Worm (Caenorhabditis elegans) whole organism, L4 larva: ENCODE data around the gene F11C1.1.

ENCODE experiments used
- F10B5.3 ChIP-seq: sonication (generic microtip); optimal IDR thresholded peaks from 2 replicates; lab custom pipeline; 2016; ENCODE audit warnings: mild to moderate bottlenecking, missing genetic modification characterization, missing compliant biosample characterization
- F37D6.2 ChIP-seq: sonication (generic microtip); optimal IDR thresholded peaks from 2 replicates; lab custom pipeline; 2016; ENCODE audit warnings: mild to moderate bottlenecking, missing genetic modification characterization, missing compliant biosample characterization
- R02D3.7 ChIP-seq: fragments of 150-350 bp; sonication (generic microtip); optimal IDR thresholded peaks from 3 replicates; lab custom pipeline; 2014; ENCODE audit warnings: missing biosample characterization, missing genetic modification characterization
- Y105C5A.15 ChIP-seq: fragments of 200-800 bp; sonication (Bioruptor generic); IDR thresholded peaks from 2 replicates; pipeline ENCODE4 v1.3.6; 2022; ENCODE audit warnings: missing genetic modification characterization, missing compliant biosample characterization
- ZK337.2 ChIP-seq: fragments of 200-800 bp; sonication (Bioruptor generic); IDR thresholded peaks from 2 replicates; pipeline ENCODE4 v1.3.6; 2022; ENCODE audit warnings: missing genetic modification reagents, missing genetic modification characterization, missing compliant biosample characterization
- aha-1 ChIP-seq: fragments of 150-350 bp; peaks from one replicate; lab custom pipeline; 2014; ENCODE audit warnings: missing biosample characterization, missing genetic modification characterization
- ceh-32 ChIP-seq: sonication (generic microtip); optimal IDR thresholded peaks from 2 replicates; lab custom pipeline; 2016; ENCODE audit warnings: mild to moderate bottlenecking, missing genetic modification characterization, missing compliant biosample characterization; ENCODE audit not compliant: poor library complexity
- daf-8 ChIP-seq: fragments of 200-800 bp; sonication (Bioruptor generic); IDR thresholded peaks from 2 replicates; pipeline ENCODE4 v1.3.6; 2022; ENCODE audit warnings: missing genetic modification characterization, missing compliant biosample characterization
- egl-27 ChIP-seq: sonication (generic microtip); optimal IDR thresholded peaks from 3 replicates; lab custom pipeline; 2017; ENCODE audit warnings: missing biosample characterization, missing genetic modification reagents, missing genetic modification characterization
- fkh-10 ChIP-seq: fragments of 150-350 bp; optimal IDR thresholded peaks from 2 replicates; lab custom pipeline; 2014; ENCODE audit warnings: missing biosample characterization, missing genetic modification reagents, missing genetic modification characterization
- gei-8 ChIP-seq: fragments of 200-800 bp; sonication (Bioruptor generic); optimal IDR thresholded peaks from 2 replicates; lab custom pipeline; 2018; ENCODE audit warnings: mild to moderate bottlenecking, missing genetic modification characterization, missing compliant biosample characterization
- hlh-30 ChIP-seq: sonication (generic microtip); optimal IDR thresholded peaks from 2 replicates; lab custom pipeline; 2017; ENCODE audit warnings: antibody characterized with exemption, mild to moderate bottlenecking, missing genetic modification characterization, missing compliant biosample characterization; ENCODE audit not compliant: insufficient read depth
- lin-38 ChIP-seq: fragments of 200-800 bp; sonication (Bioruptor generic); IDR thresholded peaks from 2 replicates; pipeline ENCODE4 v1.3.6; 2022; ENCODE audit warnings: missing genetic modification reagents, missing genetic modification characterization, missing compliant biosample characterization
- lin-39 ChIP-seq: fragments of 150-350 bp; optimal IDR thresholded peaks from 2 replicates; lab custom pipeline; 2014; ENCODE audit warnings: missing biosample characterization, missing genetic modification reagents, missing genetic modification characterization
- madf-5 ChIP-seq, 2 experiments: fragments of 200-800 bp; sonication (Bioruptor generic); IDR thresholded peaks; 2 replicates each; pipeline ENCODE4 v1.3.6; 2022; ENCODE audit warnings: missing compliant biosample characterization in 2 of 2, missing genetic modification characterization in 2 of 2
- madf-9 ChIP-seq: fragments of 200-800 bp; sonication (Bioruptor generic); conservative IDR thresholded peaks from 2 replicates; pipeline ENCODE4 v1.3.6; 2022; ENCODE audit warnings: missing genetic modification reagents, missing genetic modification characterization, missing compliant biosample characterization
- nhr-102 ChIP-seq: sonication (generic microtip); optimal IDR thresholded peaks from 2 replicates; lab custom pipeline; 2016; ENCODE audit warnings: mild to moderate bottlenecking, missing genetic modification characterization, moderate library complexity, missing compliant biosample characterization
- nhr-28 ChIP-seq: fragments of 150-350 bp; optimal IDR thresholded peaks from 2 replicates; lab custom pipeline; 2014; ENCODE audit warnings: missing biosample characterization, missing genetic modification characterization
- nhr-76 ChIP-seq: fragments of 150-350 bp; optimal IDR thresholded peaks from 2 replicates; lab custom pipeline; 2014; ENCODE audit warnings: missing biosample characterization, missing genetic modification characterization
- nhr-77 ChIP-seq: fragments of 150-350 bp; optimal IDR thresholded peaks from 2 replicates; lab custom pipeline; 2014; ENCODE audit warnings: missing biosample characterization, missing genetic modification characterization
- rbr-2 ChIP-seq: sonication (generic microtip); optimal IDR thresholded peaks from 2 replicates; lab custom pipeline; 2016; ENCODE audit warnings: missing genotype, missing genetic modification characterization, missing compliant biosample characterization
- saeg-2 ChIP-seq: fragments of 200-800 bp; sonication (Bioruptor generic); IDR thresholded peaks from 2 replicates; pipeline ENCODE4 v1.3.6; 2022; ENCODE audit warnings: missing genetic modification reagents, missing genetic modification characterization, missing compliant biosample characterization
- snpc-1.2 ChIP-seq: fragments of 200-800 bp; sonication (Bioruptor generic); IDR thresholded peaks from 2 replicates; pipeline ENCODE4 v1.3.6; 2022; ENCODE audit warnings: missing genetic modification reagents, missing genetic modification characterization, missing compliant biosample characterization
- spr-3 ChIP-seq: fragments of 200-800 bp; sonication (Bioruptor generic); optimal IDR thresholded peaks from 2 replicates; lab custom pipeline; 2018; ENCODE audit warnings: mild to moderate bottlenecking, missing genetic modification characterization, missing compliant biosample characterization
- unc-39 ChIP-seq: sonication (generic microtip); optimal IDR thresholded peaks from 2 replicates; lab custom pipeline; 2017; ENCODE audit warnings: missing biosample characterization, missing genetic modification characterization
- unc-62 ChIP-seq, 3 experiments: fragments of 150-350 bp in 1 of 3; sonication (generic microtip); optimal IDR thresholded peaks in 2 of 3; peaks in 1 of 3; 1 replicate in 1 of 3; 2 replicates in 2 of 3; lab custom pipeline; 2014 to 2017; ENCODE audit warnings: missing biosample characterization in 3 of 3, missing genetic modification characterization in 3 of 3, missing genetic modification reagents in 3 of 3, missing genotype in 1 of 3
- zag-1 ChIP-seq: fragments of 150-350 bp; optimal IDR thresholded peaks from 2 replicates; lab custom pipeline; 2014; ENCODE audit warnings: missing biosample characterization, missing genetic modification characterization
- zfp-3 ChIP-seq: fragments of 200-800 bp; sonication (Bioruptor generic); conservative IDR thresholded peaks from 2 replicates; pipeline ENCODE4 v1.3.6; 2022; ENCODE audit warnings: missing genetic modification reagents, missing genetic modification characterization, missing compliant biosample characterization
- ztf-7 ChIP-seq: fragments of 150-350 bp; optimal IDR thresholded peaks from 2 replicates; lab custom pipeline; 2014; ENCODE audit warnings: missing biosample characterization, missing genetic modification characterization

The F11C1.1 gene

ce11 chrX:12975595-12976089 lies 14.7 kb downstream of the F11C1.1 start, which contains the start of gene ppk-3 (continued):
- TF ChIP-seq zag-1 (no peak), unc-39 (tag; lab: Kevin White, UChicago) (no peak), hlh-30 (peak; percentile 81)

DNA sequence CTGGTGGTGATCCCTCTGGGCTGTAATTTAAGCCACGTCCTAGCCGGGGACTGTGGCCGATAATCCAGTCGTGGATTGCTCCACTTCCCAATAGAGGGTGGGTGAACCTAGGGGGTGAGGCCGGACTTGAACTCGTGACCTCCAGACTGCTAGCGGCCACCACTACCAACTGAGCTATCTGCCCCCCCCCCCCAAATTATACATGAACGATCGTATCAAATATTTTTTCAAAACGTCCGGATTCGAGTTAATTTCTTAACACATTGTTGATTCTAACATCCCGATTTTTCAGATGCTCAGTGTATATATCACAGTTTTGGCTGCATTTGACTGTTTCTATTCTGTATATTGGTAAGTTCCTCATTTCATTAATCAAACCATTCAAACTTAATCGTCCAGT lies 23.3 kb downstream of the F11C1.1 start:
- TF ChIP-seq snpc-1.2 (GFP tag; lab: Robert Waterston, UW): peak; percentile 69

ce11 chrX:12965163-12965562 lies 25.2 kb downstream of the F11C1.1 start, which contains the start of gene frpr-2:
Gene frpr-2, plus strand, starts transcription at chrX:12965463.
- no peak for TF ChIP-seq spr-3
- TF ChIP-seq daf-8 (GFP tag; lab: Robert Waterston, UW): no peak
- TF ChIP-seq saeg-2 (GFP tag; lab: Robert Waterston, UW): no peak
- no peak for TF ChIP-seq Y105C5A.15 (GFP tag; lab: Robert Waterston, UW)
- TF ChIP-seq madf-5 (GFP tag; IDR thresholded peaks at IDR 0.05; lab: Robert Waterston, UW): no peak
- no peak for TF ChIP-seq nhr-77
- TF ChIP-seq zfp-3: no peak
- no peak for TF ChIP-seq ztf-7 (tag; lab: Kevin White, UChicago)
- no peak for TF ChIP-seq lin-38 (GFP tag; lab: Robert Waterston, UW)
- no peak for TF ChIP-seq nhr-76
- TF ChIP-seq gei-8 (GFP tag; lab: Kevin White, UChicago): no peak

ce11 chrX:12958897-12959296 lies 31.5 kb downstream of the F11C1.1 start:
- TF ChIP-seq ZK337.2 (GFP tag; lab: Robert Waterston, UW) (no peak), fkh-10 (peak; percentile 61)

DNA sequence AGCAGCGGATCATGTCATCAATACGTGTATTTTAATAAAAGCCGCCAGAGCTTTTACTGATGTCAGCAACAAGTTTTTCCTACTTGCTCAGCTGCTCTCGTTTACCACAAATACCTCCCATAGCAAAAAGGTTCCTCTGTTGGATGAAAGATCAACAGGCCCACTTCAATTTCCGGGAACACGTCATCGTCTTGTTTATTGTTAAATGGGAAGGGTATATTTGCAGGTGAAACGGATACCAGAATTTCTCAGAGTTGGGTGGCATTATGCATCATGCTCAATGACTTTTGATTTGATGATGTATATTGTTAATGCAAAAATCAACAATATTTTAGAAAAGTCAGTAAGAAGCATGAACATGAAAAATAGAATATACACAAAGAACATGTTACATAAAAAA lies 39.2 kb downstream of the F11C1.1 start:
- no peak for TF ChIP-seq egl-27 (tag; lab: Kevin White, UChicago)
- peak; percentile 59 for TF ChIP-seq aha-1 (tag; lab: Kevin White, UChicago)

DNA sequence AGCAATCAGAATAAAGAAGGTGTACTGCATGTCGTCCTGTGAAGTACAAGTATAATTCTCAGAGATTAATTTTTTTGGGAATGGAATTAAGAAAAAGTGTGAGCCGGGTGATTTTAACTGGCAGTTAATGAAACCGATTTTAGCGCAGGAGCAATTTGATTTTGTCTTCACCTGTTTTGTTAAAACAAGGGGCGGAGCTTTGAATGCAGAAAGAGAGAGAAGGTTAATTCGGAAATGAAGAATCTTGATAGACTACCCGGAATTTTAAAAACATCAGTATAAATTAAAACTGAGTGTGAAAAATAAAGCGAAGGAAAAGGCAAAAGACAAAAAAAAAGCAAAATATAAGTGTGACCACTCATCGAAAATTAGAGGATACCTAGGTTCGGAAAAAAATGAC lies 43.8 kb downstream of the F11C1.1 start, which contains the start of gene C05E7.3:
Gene C05E7.3 (minus strand): TSS at position 101 of the 400 bp plus-strand sequence.
- TF ChIP-seq nhr-28 (no peak), F37D6.2 (tag; lab: Kevin White, UChicago) (no peak), ztf-7 (tag; lab: Kevin White, UChicago) (no peak), nhr-102 (tag; lab: Kevin White, UChicago) (no peak), unc-62 (GFP tag; optimal IDR thresholded peaks at IDR 0.05 in 1 of 2; lab: Kevin White, UChicago) (no peak), unc-62 (tag; optimal IDR thresholded peaks at IDR 0.05; lab: Kevin White, UChicago) (no peak), ceh-32 (no peak), rbr-2 (tag; lab: Kevin White, UChicago) (no peak), R02D3.7 (tag; lab: Kevin White, UChicago) (no peak), hlh-30 (no peak), snpc-1.2 (GFP tag; lab: Robert Waterston, UW) (no peak)
- TF ChIP-seq, all 104 proteins: peak for 0

ce11 chrX:12944661-12945060 lies 45.7 kb downstream of the F11C1.1 start:
- no peak for TF ChIP-seq saeg-2 (GFP tag; lab: Robert Waterston, UW)
- no peak for TF ChIP-seq F10B5.3 (tag; lab: Kevin White, UChicago)
- no peak for TF ChIP-seq fkh-10
- TF ChIP-seq lin-39: no peak
- TF ChIP-seq unc-62 (GFP tag; optimal IDR thresholded peaks at IDR 0.05 in 1 of 2; lab: Kevin White, UChicago): peak in 1 of 2 experiments; percentile 54
- TF ChIP-seq unc-62 (tag; optimal IDR thresholded peaks at IDR 0.05; lab: Kevin White, UChicago): no peak
- no peak for TF ChIP-seq snpc-1.2 (GFP tag; lab: Robert Waterston, UW)
- TF ChIP-seq madf-9 (GFP tag; lab: Robert Waterston, UW): no peak
- TF ChIP-seq aha-1 (tag; lab: Kevin White, UChicago): peak; percentile 97
